Fruit fly (Drosophila melanogaster) whole organism, embryonic: ENCODE data around the gene CG43759.

Experiments used
- Bdp1 ChIP-seq: fragments of 200-800 bp; sonication (Bioruptor generic); optimal IDR thresholded peaks from 3 replicates; lab custom pipeline; 2016; ENCODE audit warnings: missing biosample characterization, missing genetic modification characterization
- CG10267 ChIP-seq: fragments of 200-800 bp; sonication (Bioruptor generic); optimal IDR thresholded peaks from 2 replicates; lab custom pipeline; 2018; ENCODE audit warnings: missing biosample characterization, mild to moderate bottlenecking, missing genetic modification characterization, moderate library complexity
- CG10321 ChIP-seq: fragments of 200-800 bp; sonication (Bioruptor generic); IDR thresholded peaks from 2 replicates; pipeline ENCODE4 v1.3.6; 2022; ENCODE audit warnings: missing biosample characterization, missing genetic modification characterization
- CG10462 ChIP-seq: fragments of 200-800 bp; sonication (Bioruptor generic); optimal IDR thresholded peaks from 2 replicates; lab custom pipeline; 2016; ENCODE audit warnings: missing biosample characterization, missing genetic modification characterization
- CG14441 ChIP-seq: fragments of 200-800 bp; sonication (Bioruptor generic); IDR thresholded peaks from 2 replicates; pipeline ENCODE4 v1.3.6; 2022; ENCODE audit warnings: missing biosample characterization, missing genetic modification characterization
- CG14667 ChIP-seq: fragments of 200-800 bp; sonication (Bioruptor generic); IDR thresholded peaks from 2 replicates; pipeline ENCODE4 v1.3.6; 2022; ENCODE audit warnings: missing biosample characterization, missing genetic modification characterization
- CG16779 ChIP-seq: fragments of 200-800 bp; sonication (Bioruptor generic); IDR thresholded peaks from 2 replicates; pipeline ENCODE4 v1.3.6; 2022; ENCODE audit warnings: missing biosample characterization, missing genetic modification characterization
- CG31224 ChIP-seq: fragments of 200-800 bp; sonication (Bioruptor generic); IDR thresholded peaks from 2 replicates; pipeline ENCODE4 v1.3.6; 2022; ENCODE audit warnings: missing biosample characterization, missing genetic modification characterization
- CG32532 ChIP-seq: fragments of 200-800 bp; sonication (Bioruptor generic); IDR thresholded peaks from 2 replicates; pipeline ENCODE4 v1.3.6; 2022; ENCODE audit warnings: missing biosample characterization, missing genetic modification characterization
- CG4282 ChIP-seq: fragments of 200-800 bp; sonication (Bioruptor generic); optimal IDR thresholded peaks from 2 replicates; lab custom pipeline; 2016; ENCODE audit warnings: missing biosample characterization, missing genetic modification characterization
- CG4707 ChIP-seq: fragments of 200-800 bp; sonication (Bioruptor generic); optimal IDR thresholded peaks from 2 replicates; lab custom pipeline; 2018; ENCODE audit warnings: missing biosample characterization, mild to moderate bottlenecking, missing genetic modification characterization, moderate library complexity
- CG6689 ChIP-seq: fragments of 200-800 bp; sonication (Bioruptor generic); IDR thresholded peaks from 2 replicates; pipeline ENCODE4 v1.3.6; 2022; ENCODE audit warnings: missing biosample characterization, missing genetic modification characterization
- CG7786 ChIP-seq: fragments of 200-800 bp; sonication (Bioruptor generic); optimal IDR thresholded peaks from 2 replicates; lab custom pipeline; 2016; ENCODE audit warnings: missing biosample characterization, missing genetic modification characterization
- CG9876 ChIP-seq: fragments of 200-800 bp; sonication (Bioruptor generic); optimal IDR thresholded peaks from 2 replicates; lab custom pipeline; 2016; ENCODE audit warnings: missing biosample characterization, missing genetic modification characterization
- CkIIα-i1 ChIP-seq: fragments of 200-800 bp; sonication (Bioruptor generic); IDR thresholded peaks from 2 replicates; pipeline ENCODE4 v1.3.6; 2022; ENCODE audit warnings: missing biosample characterization, missing genetic modification characterization
- CoRest ChIP-seq: fragments of 200-800 bp; sonication (Bioruptor generic); optimal IDR thresholded peaks from 3 replicates; lab custom pipeline; 2018; ENCODE audit warnings: missing biosample characterization, mild to moderate bottlenecking, missing genetic modification characterization, moderate library complexity
- D ChIP-seq, 2 experiments: fragments of 200-800 bp in 1 of 2; fragments of >200 bp in 1 of 2; sonication (Bioruptor generic) in 1 of 2; optimal IDR thresholded peaks; 2 replicates in 1 of 2; 3 replicates in 1 of 2; lab custom pipeline; 2017; ENCODE audit warnings: mild to moderate bottlenecking in 1 of 2, missing biosample characterization in 1 of 2, missing genetic modification characterization in 1 of 2, missing genetic modification reagents in 1 of 2
- Dad ChIP-seq: fragments of 200-800 bp; sonication (Bioruptor generic); optimal IDR thresholded peaks from 3 replicates; lab custom pipeline; 2016; ENCODE audit warnings: missing biosample characterization, missing genetic modification characterization
- Ets97D ChIP-seq: fragments of 200-800 bp; sonication (Bioruptor generic); optimal IDR thresholded peaks from 3 replicates; lab custom pipeline; 2016; ENCODE audit warnings: missing biosample characterization, missing genetic modification characterization
- Jarid2 ChIP-seq: fragments of 200-800 bp; sonication (Bioruptor generic); optimal IDR thresholded peaks from 3 replicates; lab custom pipeline; 2017; ENCODE audit warnings: mild to moderate bottlenecking, missing biosample characterization, missing genetic modification reagents, missing genetic modification characterization
- Kr ChIP-seq: fragments of 200-800 bp; sonication (Bioruptor generic); optimal IDR thresholded peaks from 2 replicates; lab custom pipeline; 2017; ENCODE audit warnings: missing biosample characterization, mild to moderate bottlenecking, missing genetic modification characterization
- Mad ChIP-seq: fragments of 200-800 bp; sonication (Bioruptor generic); optimal IDR thresholded peaks from 2 replicates; lab custom pipeline; 2016; ENCODE audit warnings: missing biosample characterization, missing genetic modification characterization
- Med ChIP-seq: fragments of 200-800 bp; sonication (Bioruptor generic); peaks from one replicate; lab custom pipeline; 2016; ENCODE audit warnings: missing biosample characterization, missing genetic modification characterization, mild to moderate bottlenecking, inconsistent platforms, moderate library complexity
- Nf-YA ChIP-seq: fragments of 200-800 bp; sonication (Bioruptor generic); IDR thresholded peaks from 2 replicates; pipeline ENCODE4 v1.3.6; 2022; ENCODE audit warnings: missing biosample characterization, missing genetic modification characterization
- Xrp1 ChIP-seq: fragments of 200-800 bp; sonication (Bioruptor generic); IDR thresholded peaks from 2 replicates; pipeline ENCODE4 v1.3.6; 2022; ENCODE audit warnings: missing biosample characterization, missing genetic modification characterization
- YL-1 ChIP-seq: fragments of 200-800 bp; sonication (Bioruptor generic); optimal IDR thresholded peaks from 3 replicates; lab custom pipeline; 2017; ENCODE audit warnings: missing biosample characterization, mild to moderate bottlenecking, missing genetic modification characterization
- ato ChIP-seq: fragments of 200-800 bp; sonication (Bioruptor generic); IDR thresholded peaks from 2 replicates; pipeline ENCODE4 v1.3.6; 2022; ENCODE audit warnings: missing biosample characterization, missing genetic modification characterization; ENCODE audit not compliant: partially characterized antibody
- bigmax ChIP-seq: fragments of 200-800 bp; sonication (Bioruptor generic); optimal IDR thresholded peaks from 2 replicates; lab custom pipeline; 2018; ENCODE audit warnings: missing biosample characterization, mild to moderate bottlenecking, missing genetic modification characterization
- btn ChIP-seq: fragments of 200-800 bp; sonication (Bioruptor generic); optimal IDR thresholded peaks from 2 replicates; lab custom pipeline; 2016; ENCODE audit warnings: missing biosample characterization, missing genetic modification characterization
- cwo ChIP-seq: fragments of 200-800 bp; sonication (Bioruptor generic); optimal IDR thresholded peaks from 3 replicates; lab custom pipeline; 2017; ENCODE audit warnings: missing biosample characterization, missing genetic modification characterization, mild to moderate bottlenecking, moderate library complexity, missing genetic modification reagents
- dm ChIP-seq: fragments of 200-800 bp; sonication (Bioruptor generic); optimal IDR thresholded peaks from 3 replicates; lab custom pipeline; 2016; ENCODE audit warnings: missing biosample characterization, missing genetic modification characterization
- en ChIP-seq: fragments of 200-800 bp; sonication (Bioruptor generic); optimal IDR thresholded peaks from 2 replicates; lab custom pipeline; 2016; ENCODE audit warnings: missing biosample characterization, missing genetic modification characterization
- gcm ChIP-seq: fragments of 200-800 bp; sonication (Bioruptor generic); optimal IDR thresholded peaks from 2 replicates; lab custom pipeline; 2019; ENCODE audit warnings: missing biosample characterization, mild to moderate bottlenecking, missing genetic modification characterization, moderate library complexity
- gem ChIP-seq: fragments of 200-800 bp; sonication (Bioruptor generic); optimal IDR thresholded peaks from 2 replicates; lab custom pipeline; 2019; ENCODE audit warnings: missing biosample characterization, mild to moderate bottlenecking, missing genetic modification characterization, moderate library complexity
- gsb-n ChIP-seq: fragments of 200-800 bp; sonication (Bioruptor generic); optimal IDR thresholded peaks from 3 replicates; lab custom pipeline; 2018; ENCODE audit warnings: missing biosample characterization, mild to moderate bottlenecking, missing genetic modification characterization
- hb ChIP-seq: fragments of 200-800 bp; sonication (Bioruptor generic); IDR thresholded peaks from 3 replicates; pipeline ENCODE4 v1.3.6; 2022; ENCODE audit warnings: missing biosample characterization, missing genetic modification characterization; ENCODE audit not compliant: partially characterized antibody
- hbn ChIP-seq: fragments of 200-800 bp; sonication (Bioruptor generic); IDR thresholded peaks from 2 replicates; pipeline ENCODE4 v1.3.6; 2022; ENCODE audit warnings: missing biosample characterization, missing genetic modification characterization; ENCODE audit not compliant: partially characterized antibody
- inv ChIP-seq: fragments of 200-800 bp; sonication (Bioruptor generic); IDR thresholded peaks from 2 replicates; pipeline ENCODE4 v1.3.6; 2022; ENCODE audit warnings: missing biosample characterization, missing genetic modification characterization; ENCODE audit not compliant: partially characterized antibody
- jing ChIP-seq: fragments of 200-800 bp; sonication (Bioruptor generic); optimal IDR thresholded peaks from 2 replicates; lab custom pipeline; 2018; ENCODE audit warnings: missing biosample characterization, mild to moderate bottlenecking, missing genetic modification characterization
- lilli ChIP-seq: fragments of 200-800 bp; sonication (Bioruptor generic); optimal IDR thresholded peaks from 3 replicates; lab custom pipeline; 2016; ENCODE audit warnings: missing biosample characterization, missing genetic modification characterization
- nerfin-1 ChIP-seq: fragments of 200-800 bp; sonication (Bioruptor generic); optimal IDR thresholded peaks from 3 replicates; lab custom pipeline; 2019; ENCODE audit warnings: missing biosample characterization, mild to moderate bottlenecking, missing genetic modification characterization, moderate library complexity
- odd ChIP-seq: fragments of 200-800 bp; sonication (Bioruptor generic); optimal IDR thresholded peaks from 2 replicates; lab custom pipeline; 2017; ENCODE audit warnings: missing biosample characterization, mild to moderate bottlenecking, missing genetic modification characterization
- pros ChIP-seq: fragments of 200-800 bp; sonication (Bioruptor generic); optimal IDR thresholded peaks from 3 replicates; lab custom pipeline; 2019; ENCODE audit warnings: missing biosample characterization, mild to moderate bottlenecking, missing genetic modification characterization, moderate library complexity
- ro ChIP-seq: fragments of 200-800 bp; sonication (Bioruptor generic); IDR thresholded peaks from 2 replicates; pipeline ENCODE4 v1.3.6; 2022; ENCODE audit warnings: missing biosample characterization, missing genetic modification characterization
- row ChIP-seq: fragments of 200-800 bp; sonication (Bioruptor generic); IDR thresholded peaks from 3 replicates; pipeline ENCODE4 v1.3.6; 2022; ENCODE audit warnings: missing biosample characterization, missing genetic modification characterization
- run ChIP-seq: fragments of 200-800 bp; sonication (Bioruptor generic); optimal IDR thresholded peaks from 3 replicates; lab custom pipeline; 2018; ENCODE audit warnings: missing biosample characterization, mild to moderate bottlenecking, missing genetic modification characterization
- sima ChIP-seq: fragments of 200-800 bp; sonication (Bioruptor generic); optimal IDR thresholded peaks from 2 replicates; lab custom pipeline; 2016; ENCODE audit warnings: missing biosample characterization, missing genetic modification characterization
- tio ChIP-seq: fragments of 200-800 bp; sonication (Bioruptor generic); optimal IDR thresholded peaks from 2 replicates; lab custom pipeline; 2017; ENCODE audit warnings: missing biosample characterization, missing genetic modification characterization, inconsistent platforms
- yki ChIP-seq: fragments of >200 bp; optimal IDR thresholded peaks from 3 replicates; lab custom pipeline; 2018
- zf30C ChIP-seq: fragments of 200-800 bp; sonication (Bioruptor generic); optimal IDR thresholded peaks from 3 replicates; lab custom pipeline; 2018; ENCODE audit warnings: missing biosample characterization, mild to moderate bottlenecking, missing genetic modification characterization

Gene CG43759

DNA sequence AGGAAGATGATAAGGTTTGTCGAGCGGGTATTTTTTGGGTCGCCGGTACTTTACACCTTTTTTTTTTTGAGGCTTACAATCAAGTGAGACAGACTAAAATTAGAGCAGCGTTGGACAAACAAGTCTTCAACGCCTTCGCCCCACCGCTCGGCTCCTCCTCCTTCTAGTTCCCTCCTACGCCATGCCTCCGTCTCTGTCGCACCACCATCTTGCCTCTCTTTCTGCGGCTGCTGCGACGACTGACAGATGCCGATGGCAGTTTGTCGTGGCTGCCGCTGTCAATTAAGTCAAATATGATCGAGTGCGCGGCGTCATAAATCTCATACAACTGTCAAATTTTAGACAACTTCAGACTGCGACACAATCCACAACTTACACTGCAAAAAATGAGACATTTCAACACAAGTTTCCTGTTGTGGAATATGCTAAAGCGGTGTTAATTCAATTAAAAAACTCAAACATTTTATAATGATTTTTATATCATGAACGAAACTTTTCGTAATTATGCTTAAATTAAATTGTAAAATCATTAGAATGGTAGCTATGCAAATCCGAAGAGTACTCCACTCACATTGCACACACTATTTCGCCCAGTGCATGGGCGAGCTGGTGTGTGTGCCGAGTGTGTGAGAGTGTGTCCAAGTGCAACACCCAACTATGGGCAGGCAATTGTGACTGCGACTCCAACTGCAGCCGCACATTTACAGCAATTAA is 9.3 kb upstream of the CG43759 start (continued):
- no peak for TF ChIP-seq CG14667 (GFP tag; lab: Robert Waterston, UW)
- TF ChIP-seq row (GFP tag; lab: Robert Waterston, UW) = peak; percentile 64
- no peak for TF ChIP-seq CG4707 (GFP tag; lab: Kevin White, UChicago)
- TF ChIP-seq Kr = no peak
- no peak for TF ChIP-seq CG32532
- TF ChIP-seq gsb-n (tag; lab: Kevin White, UChicago) = peak; percentile 27
- no peak for TF ChIP-seq cwo (GFP tag; lab: Kevin White, UChicago)
- TF ChIP-seq jing (GFP tag; lab: Kevin White, UChicago) = peak; percentile 32
- TF ChIP-seq Xrp1 (GFP tag; lab: Robert Waterston, UW) = peak; percentile 53
- TF ChIP-seq gem (tag; lab: Kevin White, UChicago) = peak; percentile 73
- TF ChIP-seq run (tag; lab: Kevin White, UChicago) = no peak
- TF ChIP-seq CG6689 = peak; percentile 58
- no peak for TF ChIP-seq YL-1 (GFP tag; lab: Kevin White, UChicago)
- no peak for TF ChIP-seq Bdp1 (GFP tag; lab: Kevin White, UChicago)
- TF ChIP-seq en (GFP tag; lab: Kevin White, UChicago) = no peak
- no peak for TF ChIP-seq CG10321 (GFP tag; lab: Robert Waterston, UW)
- TF ChIP-seq CoRest (tag; lab: Kevin White, UChicago) = peak; percentile 51
- TF ChIP-seq gcm = peak; percentile 13
- peak; percentile 22 for TF ChIP-seq btn (GFP tag; lab: Kevin White, UChicago)
- no peak for TF ChIP-seq CG4282 (GFP tag; lab: Kevin White, UChicago)
- TF ChIP-seq pros (GFP tag; lab: Kevin White, UChicago) = no peak
- no peak for TF ChIP-seq CG16779 (GFP tag; lab: Robert Waterston, UW)
- no peak for TF ChIP-seq inv (GFP tag; lab: Robert Waterston, UW)
- TF ChIP-seq Nf-YA (GFP tag; lab: Robert Waterston, UW) = no peak
- TF ChIP-seq CG31224 (GFP tag; lab: Robert Waterston, UW) = no peak
- no peak for TF ChIP-seq Ets97D (GFP tag; lab: Kevin White, UChicago)
- no peak for TF ChIP-seq CG9876 (GFP tag; lab: Kevin White, UChicago)
- no peak for TF ChIP-seq odd (GFP tag; lab: Kevin White, UChicago)
- no peak for TF ChIP-seq Dad (GFP tag; lab: Kevin White, UChicago)
- peak; percentile 9 for TF ChIP-seq Jarid2
- peak; percentile 18 for TF ChIP-seq zf30C (GFP tag; lab: Kevin White, UChicago)
- TF ChIP-seq sima (GFP tag; lab: Kevin White, UChicago) = no peak
- TF ChIP-seq ato (GFP tag; lab: Robert Waterston, UW) = no peak
- TF ChIP-seq Med (GFP tag; lab: Kevin White, UChicago) = peak; percentile 86
- no peak for TF ChIP-seq Mad (GFP tag; lab: Kevin White, UChicago)
- no peak for TF ChIP-seq hb (GFP tag; lab: Robert Waterston, UW)
- TF ChIP-seq yki (lab: Kevin White, UChicago) = no peak
- no peak for TF ChIP-seq bigmax
- TF ChIP-seq CG7786 (GFP tag; lab: Kevin White, UChicago) = no peak
- TF ChIP-seq CG14441 (GFP tag; lab: Robert Waterston, UW) = no peak
- no peak for TF ChIP-seq D (optimal IDR thresholded peaks at IDR 0.05; lab: Kevin White, UChicago)
- TF ChIP-seq D (GFP tag; optimal IDR thresholded peaks at IDR 0.05; lab: Kevin White, UChicago) = peak; percentile 39
- TF ChIP-seq hbn (GFP tag; lab: Robert Waterston, UW) = no peak
- TF ChIP-seq tio (GFP tag; lab: Kevin White, UChicago) = no peak
- peak; percentile 13 for TF ChIP-seq lilli (GFP tag; lab: Kevin White, UChicago)
- TF ChIP-seq CG10267 (tag; lab: Kevin White, UChicago) = peak; percentile 35
- TF ChIP-seq CkIIα-i1 (GFP tag; lab: Robert Waterston, UW) = no peak
- no peak for TF ChIP-seq ro (GFP tag; lab: Robert Waterston, UW)
- TF ChIP-seq CG10462 (GFP tag; lab: Kevin White, UChicago) = no peak
- TF ChIP-seq dm = no peak
- TF ChIP-seq nerfin-1 (tag; lab: Kevin White, UChicago) = peak; percentile 23
